Fruit fly (Drosophila melanogaster) whole organism, embryonic: ENCODE data around the gene CG5793.

Source experiments
- CG10267 ChIP-seq: fragments of 200-800 bp; sonication (Bioruptor generic); optimal IDR thresholded peaks from 2 replicates; lab custom pipeline; 2018; ENCODE audit warnings: missing biosample characterization, mild to moderate bottlenecking, missing genetic modification characterization, moderate library complexity
- CG10979 ChIP-seq: fragments of 200-800 bp; sonication (Bioruptor generic); optimal IDR thresholded peaks from 2 replicates; lab custom pipeline; 2018; ENCODE audit warnings: missing biosample characterization, mild to moderate bottlenecking, missing genetic modification characterization, moderate library complexity
- CG12219 ChIP-seq: fragments of 200-800 bp; sonication (Bioruptor generic); optimal IDR thresholded peaks from 3 replicates; lab custom pipeline; 2018; ENCODE audit warnings: missing biosample characterization, mild to moderate bottlenecking, missing genetic modification characterization
- CG12659 ChIP-seq: fragments of 200-800 bp; sonication (Bioruptor generic); optimal IDR thresholded peaks from 3 replicates; lab custom pipeline; 2017; ENCODE audit warnings: mild to moderate bottlenecking, missing biosample characterization, missing genetic modification reagents, missing genetic modification characterization
- CG12769 ChIP-seq: fragments of 200-800 bp; sonication (Bioruptor generic); optimal IDR thresholded peaks from 2 replicates; lab custom pipeline; 2019; ENCODE audit warnings: missing biosample characterization, mild to moderate bottlenecking, missing genetic modification characterization, moderate library complexity
- CG13287 ChIP-seq: fragments of 200-800 bp; sonication (Bioruptor generic); IDR thresholded peaks from 2 replicates; pipeline ENCODE4 v1.3.6; 2022; ENCODE audit warnings: missing biosample characterization, missing genetic modification characterization; ENCODE audit not compliant: partially characterized antibody
- CG15601 ChIP-seq: fragments of 200-800 bp; sonication (Bioruptor generic); optimal IDR thresholded peaks from 3 replicates; lab custom pipeline; 2019; ENCODE audit warnings: missing biosample characterization, mild to moderate bottlenecking, missing genetic modification characterization, moderate library complexity
- CG1602 ChIP-seq: fragments of 200-800 bp; sonication (Bioruptor generic); optimal IDR thresholded peaks from 3 replicates; lab custom pipeline; 2016; ENCODE audit warnings: missing biosample characterization, missing genetic modification characterization
- CG1603 ChIP-seq: fragments of 200-800 bp; sonication (Bioruptor generic); optimal IDR thresholded peaks from 2 replicates; lab custom pipeline; 2019; ENCODE audit warnings: missing biosample characterization, mild to moderate bottlenecking, missing genetic modification characterization, moderate library complexity
- CG17328 ChIP-seq: fragments of 200-800 bp; sonication (Bioruptor generic); IDR thresholded peaks from 2 replicates; pipeline ENCODE4 v1.3.6; 2022; ENCODE audit warnings: missing biosample characterization, missing genetic modification characterization
- CG17829 ChIP-seq: fragments of 200-800 bp; optimal IDR thresholded peaks from 2 replicates; lab custom pipeline; 2019; ENCODE audit warnings: missing biosample characterization, mild to moderate bottlenecking, missing genetic modification characterization, moderate library complexity
- CG1792 ChIP-seq: fragments of 200-800 bp; sonication (Bioruptor generic); optimal IDR thresholded peaks from 2 replicates; lab custom pipeline; 2016; ENCODE audit warnings: missing biosample characterization, missing genetic modification characterization
- CG2120 ChIP-seq: fragments of 200-800 bp; sonication (Bioruptor generic); optimal IDR thresholded peaks from 3 replicates; lab custom pipeline; 2016; ENCODE audit warnings: missing biosample characterization, missing genetic modification characterization
- CG30020 ChIP-seq: fragments of 200-800 bp; optimal IDR thresholded peaks from 2 replicates; lab custom pipeline; 2019; ENCODE audit warnings: missing biosample characterization, mild to moderate bottlenecking, missing genetic modification characterization, moderate library complexity
- CG6654 ChIP-seq: fragments of 200-800 bp; sonication (Bioruptor generic); optimal IDR thresholded peaks from 2 replicates; lab custom pipeline; 2017; ENCODE audit warnings: missing biosample characterization, mild to moderate bottlenecking, missing genetic modification characterization
- CG6791 ChIP-seq: fragments of 200-800 bp; sonication (Bioruptor generic); IDR thresholded peaks from 3 replicates; pipeline ENCODE4 v1.3.6; 2022; ENCODE audit warnings: missing biosample characterization, missing genetic modification characterization; ENCODE audit not compliant: partially characterized antibody
- CG9797 ChIP-seq: fragments of 200-800 bp; sonication (Bioruptor generic); optimal IDR thresholded peaks from 3 replicates; lab custom pipeline; 2018; ENCODE audit warnings: missing biosample characterization, mild to moderate bottlenecking, missing genetic modification characterization
- CHES-1-like ChIP-seq: fragments of 200-800 bp; sonication (Bioruptor generic); optimal IDR thresholded peaks from 2 replicates; lab custom pipeline; 2016; ENCODE audit warnings: missing biosample characterization, missing genetic modification characterization
- CoRest ChIP-seq: fragments of 200-800 bp; sonication (Bioruptor generic); optimal IDR thresholded peaks from 3 replicates; lab custom pipeline; 2018; ENCODE audit warnings: missing biosample characterization, mild to moderate bottlenecking, missing genetic modification characterization, moderate library complexity
- D19B ChIP-seq: fragments of 200-800 bp; sonication (Bioruptor generic); optimal IDR thresholded peaks from 2 replicates; lab custom pipeline; 2017; ENCODE audit warnings: missing biosample characterization, mild to moderate bottlenecking, missing genetic modification characterization
- Dll ChIP-seq: fragments of 200-800 bp; sonication (Bioruptor generic); IDR thresholded peaks from 4 replicates; pipeline ENCODE4 v1.3.6; 2022; ENCODE audit warnings: missing biosample characterization, missing genetic modification characterization; ENCODE audit not compliant: partially characterized antibody
- Dp ChIP-seq: fragments of 200-800 bp; sonication (Bioruptor generic); optimal IDR thresholded peaks from 2 replicates; lab custom pipeline; 2018; ENCODE audit warnings: missing biosample characterization, mild to moderate bottlenecking, missing genetic modification characterization, moderate library complexity
- E2f2 ChIP-seq: fragments of 200-800 bp; sonication (Bioruptor generic); IDR thresholded peaks from 2 replicates; pipeline ENCODE4 v1.3.6; 2022; ENCODE audit warnings: missing biosample characterization, missing genetic modification characterization
- Ets97D ChIP-seq: fragments of 200-800 bp; sonication (Bioruptor generic); optimal IDR thresholded peaks from 3 replicates; lab custom pipeline; 2016; ENCODE audit warnings: missing biosample characterization, missing genetic modification characterization
- Fer3 ChIP-seq: fragments of 200-800 bp; sonication (Bioruptor generic); optimal IDR thresholded peaks from 2 replicates; lab custom pipeline; 2018; ENCODE audit warnings: missing biosample characterization, mild to moderate bottlenecking, missing genetic modification characterization, moderate library complexity
- HLH4C ChIP-seq: fragments of 200-800 bp; sonication (Bioruptor generic); IDR thresholded peaks from 3 replicates; pipeline ENCODE4 v1.3.6; 2022; ENCODE audit warnings: missing biosample characterization, missing genetic modification characterization; ENCODE audit not compliant: partially characterized antibody
- Hsf ChIP-seq: fragments of 200-800 bp; sonication (Bioruptor generic); optimal IDR thresholded peaks from 3 replicates; lab custom pipeline; 2016; ENCODE audit warnings: missing biosample characterization, missing genetic modification characterization
- MBD-R2 ChIP-seq: fragments of 200-800 bp; sonication (Bioruptor generic); IDR thresholded peaks from 2 replicates; pipeline ENCODE4 v1.3.6; 2022; ENCODE audit warnings: missing biosample characterization, missing genetic modification characterization
- MESR4 ChIP-seq: fragments of 200-800 bp; sonication (Bioruptor generic); optimal IDR thresholded peaks from 2 replicates; lab custom pipeline; 2018; ENCODE audit warnings: missing biosample characterization, mild to moderate bottlenecking, missing genetic modification characterization, moderate library complexity
- Med ChIP-seq: fragments of 200-800 bp; sonication (Bioruptor generic); peaks from one replicate; lab custom pipeline; 2016; ENCODE audit warnings: missing biosample characterization, missing genetic modification characterization, mild to moderate bottlenecking, inconsistent platforms, moderate library complexity
- Myb ChIP-seq: fragments of 200-800 bp; sonication (Bioruptor generic); optimal IDR thresholded peaks from 2 replicates; lab custom pipeline; 2016; ENCODE audit warnings: missing biosample characterization, missing genetic modification characterization
- Opbp ChIP-seq: fragments of 200-800 bp; sonication (Bioruptor generic); IDR thresholded peaks from 3 replicates; pipeline ENCODE4 v1.3.6; 2022; ENCODE audit warnings: missing biosample characterization, missing genetic modification characterization; ENCODE audit not compliant: partially characterized antibody
- PHDP ChIP-seq: fragments of 200-800 bp; sonication (Bioruptor generic); optimal IDR thresholded peaks from 3 replicates; lab custom pipeline; 2018; ENCODE audit warnings: missing biosample characterization, mild to moderate bottlenecking, missing genetic modification characterization, moderate library complexity
- YL-1 ChIP-seq: fragments of 200-800 bp; sonication (Bioruptor generic); optimal IDR thresholded peaks from 3 replicates; lab custom pipeline; 2017; ENCODE audit warnings: missing biosample characterization, mild to moderate bottlenecking, missing genetic modification characterization
- bbx ChIP-seq: fragments of 200-800 bp; sonication (Bioruptor generic); IDR thresholded peaks from 2 replicates; pipeline ENCODE4 v1.3.6; 2022; ENCODE audit warnings: missing biosample characterization, missing genetic modification characterization; ENCODE audit not compliant: partially characterized antibody
- ci ChIP-seq: fragments of 200-800 bp; sonication (Bioruptor generic); IDR thresholded peaks from 3 replicates; pipeline ENCODE4 v1.3.6; 2022; ENCODE audit warnings: missing biosample characterization, missing genetic modification characterization
- gfzf ChIP-seq: fragments of 200-800 bp; sonication (Bioruptor generic); optimal IDR thresholded peaks from 2 replicates; lab custom pipeline; 2016; ENCODE audit warnings: missing biosample characterization, mild to moderate bottlenecking, missing genetic modification characterization, moderate library complexity
- hkb ChIP-seq, 2 experiments: fragments of 200-800 bp in 1 of 2; fragments of >200 bp in 1 of 2; sonication (Bioruptor generic) in 1 of 2; IDR thresholded peaks in 1 of 2; optimal IDR thresholded peaks in 1 of 2; 2 replicates each; pipeline versions ENCODE4 v1.3.6 to Lab custom; 2017 to 2022; ENCODE audit warnings: missing biosample characterization in 1 of 2, missing genetic modification characterization in 1 of 2
- knrl ChIP-seq: fragments of 200-800 bp; sonication (Bioruptor generic); IDR thresholded peaks from 3 replicates; pipeline ENCODE4 v1.3.6; 2022; ENCODE audit warnings: missing biosample characterization, missing genetic modification characterization; ENCODE audit not compliant: partially characterized antibody
- nom ChIP-seq: fragments of 200-800 bp; sonication (Bioruptor generic); optimal IDR thresholded peaks from 2 replicates; lab custom pipeline; 2017; ENCODE audit warnings: missing biosample characterization, missing genetic modification characterization, mild to moderate bottlenecking, moderate library complexity, missing genetic modification reagents
- phol ChIP-seq: fragments of 200-800 bp; sonication (Bioruptor generic); optimal IDR thresholded peaks from 3 replicates; lab custom pipeline; 2018; ENCODE audit warnings: missing biosample characterization, mild to moderate bottlenecking, missing genetic modification characterization, moderate library complexity
- sens ChIP-seq: fragments of 200-800 bp; sonication (Bioruptor generic); peaks from one replicate; lab custom pipeline; 2016; ENCODE audit warnings: missing biosample characterization, missing genetic modification characterization
- sima ChIP-seq: fragments of 200-800 bp; sonication (Bioruptor generic); optimal IDR thresholded peaks from 2 replicates; lab custom pipeline; 2016; ENCODE audit warnings: missing biosample characterization, missing genetic modification characterization
- slbo ChIP-seq: fragments of 200-800 bp; sonication (Bioruptor generic); IDR thresholded peaks from 2 replicates; pipeline ENCODE4 v1.3.6; 2022; ENCODE audit warnings: missing biosample characterization, missing genetic modification characterization
- sob ChIP-seq: fragments of 200-800 bp; sonication (Bioruptor generic); IDR thresholded peaks from 2 replicates; pipeline ENCODE4 v1.3.6; 2022; ENCODE audit warnings: missing biosample characterization, missing genetic modification characterization
- stwl ChIP-seq: fragments of 200-800 bp; sonication (Bioruptor generic); optimal IDR thresholded peaks from 3 replicates; lab custom pipeline; 2018; ENCODE audit warnings: missing biosample characterization, mild to moderate bottlenecking, missing genetic modification characterization, moderate library complexity
- sug ChIP-seq: fragments of 200-800 bp; optimal IDR thresholded peaks from 2 replicates; lab custom pipeline; 2019; ENCODE audit warnings: missing biosample characterization, mild to moderate bottlenecking, missing genetic modification characterization, moderate library complexity
- zfh1 ChIP-seq: fragments of 200-800 bp; sonication (Bioruptor generic); IDR thresholded peaks from 3 replicates; pipeline ENCODE4 v1.3.6; 2022; ENCODE audit warnings: missing biosample characterization, missing genetic modification characterization

Gene CG5793

dm6 chr3R:21130050-21130449 is 2.7 kb downstream of the CG5793 start, which contains the start of gene Ice2:
TSS of gene Ice2 (plus strand) at chr3R:21130216.
- TF ChIP-seq phol (tag; lab: Kevin White, UChicago) (peak; percentile 41), Dll (peak; percentile 42; the same call in 1 of the 4 replicates), CG1792 (GFP tag; lab: Kevin White, UChicago) (peak; percentile 42), CHES-1-like (GFP tag; lab: Kevin White, UChicago) (no peak), MBD-R2 (GFP tag; lab: Robert Waterston, UW) (peak; percentile 57), Med (GFP tag; lab: Kevin White, UChicago) (peak; percentile 76), YL-1 (GFP tag; lab: Kevin White, UChicago) (peak; percentile 14), Ets97D (GFP tag; lab: Kevin White, UChicago) (peak; percentile 61), CG1602 (no peak), CG10979 (peak; percentile 5), ci (0 out of 3 replicates have a peak, but pooled peaks have one; percentile 14), CG10267 (tag; lab: Kevin White, UChicago) (peak; percentile 63), MESR4 (GFP tag; lab: Kevin White, UChicago) (peak; percentile 23), CG2120 (GFP tag; lab: Kevin White, UChicago) (peak; percentile 3), Hsf (GFP tag; lab: Kevin White, UChicago) (no peak), sens (GFP tag; lab: Kevin White, UChicago) (peak; percentile 74), CG12659 (peak; percentile 29), PHDP (tag; lab: Kevin White, UChicago) (peak; percentile 10), nom (no peak), CG13287 (GFP tag; lab: Robert Waterston, UW) (peak; percentile 66), CG15601 (peak; percentile 42), Opbp (GFP tag; lab: Robert Waterston, UW) (peak; percentile 62), HLH4C (GFP tag; lab: Robert Waterston, UW) (peak; percentile 35; the same call in 1 of the 3 replicates), Myb (peak; percentile 96), knrl (peak; percentile 52; the same call in 2 of the 3 replicates), stwl (tag; lab: Kevin White, UChicago) (peak; percentile 42), Dp (GFP tag; lab: Kevin White, UChicago) (peak; percentile 94), CG17328 (GFP tag; lab: Robert Waterston, UW) (no peak), Fer3 (tag; lab: Kevin White, UChicago) (no peak), E2f2 (GFP tag; lab: Robert Waterston, UW) (peak; percentile 96), CG12769 (tag; lab: Kevin White, UChicago) (no peak), CG6654 (no peak), hkb (optimal IDR thresholded peaks at IDR 0.05; lab: Kevin White, UChicago) (no peak), hkb (GFP tag; IDR thresholded peaks at IDR 0.05; lab: Robert Waterston, UW) (0 out of 2 replicates have a peak, but pooled peaks have one; percentile 21), sug (tag; lab: Kevin White, UChicago) (peak; percentile 21), CG1603 (tag; lab: Kevin White, UChicago) (peak; percentile 49), D19B (no peak), sima (no peak), gfzf (GFP tag; lab: Kevin White, UChicago) (peak; percentile 75), CG12219 (GFP tag; lab: Kevin White, UChicago) (no peak), CG6791 (GFP tag; lab: Robert Waterston, UW) (peak; percentile 57; the same call in 2 of the 3 replicates), bbx (GFP tag; lab: Robert Waterston, UW) (peak; percentile 38; the same call in 1 of the 2 replicates), sob (GFP tag; lab: Robert Waterston, UW) (peak; percentile 38), slbo (0 out of 2 replicates have a peak, but pooled peaks have one; percentile 34), CG9797 (GFP tag; lab: Kevin White, UChicago) (peak; percentile 63), CG17829 (tag; lab: Kevin White, UChicago) (peak; percentile 45), CG30020 (tag; lab: Kevin White, UChicago) (peak; percentile 38), zfh1 (GFP tag; lab: Robert Waterston, UW) (peak; percentile 21; the same call in 1 of the 3 replicates), CoRest (tag; lab: Kevin White, UChicago) (peak; percentile 16)
